Worm (Caenorhabditis elegans) whole organism, young adult: Measurements from ENCODE around the gene F16H6.3.

Experiments used
- B0019.2 ChIP-seq: fragments of 200-800 bp; sonication (Bioruptor generic); conservative IDR thresholded peaks from 2 replicates; pipeline ENCODE4 v1.3.6; 2022; ENCODE audit warnings: missing genetic modification reagents, missing genetic modification characterization, missing compliant biosample characterization
- C17E4.6 ChIP-seq: fragments of 200-800 bp; sonication (Bioruptor generic); IDR thresholded peaks from 2 replicates; pipeline ENCODE4 v1.3.6; 2022; ENCODE audit warnings: missing genetic modification reagents, missing genetic modification characterization, missing compliant biosample characterization
- F10E7.11 ChIP-seq: sonication (generic microtip); optimal IDR thresholded peaks from 2 replicates; lab custom pipeline; 2017; ENCODE audit warnings: mild to moderate bottlenecking, missing genetic modification characterization, moderate library complexity, missing compliant biosample characterization
- F22D6.2 ChIP-seq: sonication (generic microtip); optimal IDR thresholded peaks from 2 replicates; lab custom pipeline; 2016; ENCODE audit warnings: mild to moderate bottlenecking, missing genetic modification characterization, missing compliant biosample characterization
- F33H1.4 ChIP-seq: fragments of 200-800 bp; sonication (Bioruptor generic); IDR thresholded peaks from 2 replicates; pipeline ENCODE4 v1.3.6; 2022; ENCODE audit warnings: missing genetic modification reagents, missing genetic modification characterization, missing compliant biosample characterization
- F37B4.10 ChIP-seq: fragments of 200-800 bp; sonication (Bioruptor generic); IDR thresholded peaks from 2 replicates; pipeline ENCODE4 v1.3.6; 2022; ENCODE audit warnings: missing genetic modification characterization, missing compliant biosample characterization
- K12H6.12 ChIP-seq: fragments of 200-800 bp; sonication (Bioruptor generic); optimal IDR thresholded peaks from 2 replicates; lab custom pipeline; 2018; ENCODE audit warnings: mild to moderate bottlenecking, missing genetic modification characterization, missing compliant biosample characterization
- T07F8.4 ChIP-seq: sonication (generic microtip); optimal IDR thresholded peaks from 2 replicates; lab custom pipeline; 2016; ENCODE audit warnings: mild to moderate bottlenecking, missing genetic modification characterization, moderate library complexity, missing compliant biosample characterization
- Y53F4B.3 ChIP-seq: fragments of 200-800 bp; sonication (Bioruptor generic); IDR thresholded peaks from 2 replicates; pipeline ENCODE4 v1.3.6; 2022; ENCODE audit warnings: missing genetic modification reagents, missing genetic modification characterization, missing compliant biosample characterization
- Y67H2A.10 ChIP-seq: fragments of 200-800 bp; sonication (Bioruptor generic); conservative IDR thresholded peaks from 2 replicates; pipeline ENCODE4 v1.3.6; 2022; ENCODE audit warnings: missing genetic modification reagents, missing genetic modification characterization, missing compliant biosample characterization
- attf-3 ChIP-seq: fragments of 200-800 bp; sonication (Bioruptor generic); conservative IDR thresholded peaks from 2 replicates; pipeline ENCODE4 v1.3.6; 2022; ENCODE audit warnings: missing genetic modification reagents, missing genetic modification characterization, missing compliant biosample characterization
- ceh-79 ChIP-seq: sonication (generic microtip); optimal IDR thresholded peaks from 2 replicates; lab custom pipeline; 2017; ENCODE audit warnings: mild to moderate bottlenecking, missing genetic modification characterization, missing compliant biosample characterization
- efl-1 ChIP-seq: fragments of 150-350 bp; optimal IDR thresholded peaks from 2 replicates; lab custom pipeline; 2014; ENCODE audit warnings: missing biosample characterization, missing genetic modification reagents, missing genetic modification characterization
- egl-18 ChIP-seq: fragments of 200-800 bp; sonication (Bioruptor generic); IDR thresholded peaks from 2 replicates; pipeline ENCODE4 v1.3.6; 2022; ENCODE audit warnings: missing genetic modification reagents, missing genetic modification characterization, missing compliant biosample characterization
- ets-4 ChIP-seq: fragments of 200-800 bp; sonication (Bioruptor generic); optimal IDR thresholded peaks from 2 replicates; lab custom pipeline; 2018; ENCODE audit warnings: mild to moderate bottlenecking, missing genetic modification characterization, missing compliant biosample characterization
- fkh-3 ChIP-seq: sonication (generic microtip); optimal IDR thresholded peaks from 2 replicates; lab custom pipeline; 2016; ENCODE audit warnings: mild to moderate bottlenecking, missing genetic modification characterization, missing compliant biosample characterization
- gei-17 ChIP-seq: fragments of 200-800 bp; sonication (Bioruptor generic); optimal IDR thresholded peaks from 2 replicates; lab custom pipeline; 2018; ENCODE audit warnings: mild to moderate bottlenecking, missing genetic modification characterization, missing compliant biosample characterization
- hlh-12 ChIP-seq: sonication (generic microtip); optimal IDR thresholded peaks from 2 replicates; lab custom pipeline; 2016; ENCODE audit warnings: missing genetic modification characterization, missing compliant biosample characterization
- hmg-1.2 ChIP-seq: fragments of 200-800 bp; sonication (Bioruptor generic); IDR thresholded peaks from 2 replicates; pipeline ENCODE4 v1.3.6; 2022; ENCODE audit warnings: missing genetic modification reagents, missing genetic modification characterization, missing compliant biosample characterization
- hmg-20 ChIP-seq: fragments of 200-800 bp; sonication (Bioruptor generic); IDR thresholded peaks from 2 replicates; pipeline ENCODE4 v1.3.6; 2022; ENCODE audit warnings: missing genetic modification reagents, missing genetic modification characterization, missing compliant biosample characterization
- hrde-1 ChIP-seq: sonication (generic microtip); optimal IDR thresholded peaks from 2 replicates; lab custom pipeline; 2016; ENCODE audit warnings: missing genetic modification characterization, mild to moderate bottlenecking, missing compliant biosample characterization, moderate library complexity, missing genotype, missing genetic modification reagents, borderline replicate concordance
- let-607 ChIP-seq, 2 experiments: fragments of 200-800 bp in 1 of 2; sonication (Bioruptor generic) in 1 of 2; sonication (generic microtip) in 1 of 2; optimal IDR thresholded peaks; 2 replicates each; lab custom pipeline; 2016 to 2018; ENCODE audit warnings: mild to moderate bottlenecking in 2 of 2, missing compliant biosample characterization in 2 of 2, missing genetic modification characterization in 2 of 2, moderate library complexity in 2 of 2, missing genotype in 1 of 2
- lin-40 ChIP-seq: sonication (generic microtip); optimal IDR thresholded peaks from 2 replicates; lab custom pipeline; 2016; ENCODE audit warnings: missing genetic modification characterization, mild to moderate bottlenecking, missing compliant biosample characterization, missing genotype, missing genetic modification reagents
- lin-54 ChIP-seq: fragments of 200-800 bp; sonication (Bioruptor generic); optimal IDR thresholded peaks from 2 replicates; lab custom pipeline; 2018; ENCODE audit warnings: mild to moderate bottlenecking, missing genetic modification characterization, missing compliant biosample characterization
- lsl-1 ChIP-seq: fragments of 200-800 bp; sonication (Bioruptor generic); optimal IDR thresholded peaks from 2 replicates; lab custom pipeline; 2018; ENCODE audit warnings: mild to moderate bottlenecking, missing genetic modification characterization, moderate library complexity, missing compliant biosample characterization
- madf-3 ChIP-seq: fragments of 200-800 bp; sonication (Bioruptor generic); IDR thresholded peaks from 2 replicates; pipeline ENCODE4 v1.3.6; 2022; ENCODE audit warnings: missing genetic modification reagents, missing genetic modification characterization, missing compliant biosample characterization
- madf-6 ChIP-seq: fragments of 200-800 bp; sonication (Bioruptor generic); IDR thresholded peaks from 2 replicates; pipeline ENCODE4 v1.3.6; 2022; ENCODE audit warnings: missing genetic modification reagents, missing genetic modification characterization, missing compliant biosample characterization
- mes-4 ChIP-seq: sonication (generic microtip); optimal IDR thresholded peaks from 2 replicates; lab custom pipeline; 2016; ENCODE audit warnings: missing genotype, missing genetic modification characterization, missing compliant biosample characterization
- mxl-1 ChIP-seq: sonication (generic microtip); optimal IDR thresholded peaks from 2 replicates; lab custom pipeline; 2016; ENCODE audit warnings: missing genetic modification characterization, missing compliant biosample characterization
- nhr-90 ChIP-seq: sonication (generic microtip); optimal IDR thresholded peaks from 2 replicates; lab custom pipeline; 2016; ENCODE audit warnings: missing genotype, mild to moderate bottlenecking, missing genetic modification characterization, missing compliant biosample characterization
- snpc-4 ChIP-seq, 5 experiments: fragments of 150-350 bp in 1 of 5; sonication (generic microtip) in 4 of 5; optimal IDR thresholded peaks; 2 replicates each; lab custom pipeline; 2014 to 2018; ENCODE audit warnings: missing genetic modification characterization in 5 of 5, missing biosample characterization in 3 of 5, antibody characterized with exemption in 2 of 5, mild to moderate bottlenecking in 2 of 5, missing compliant biosample characterization in 2 of 5, missing genotype in 2 of 5, moderate library complexity in 2 of 5, missing genetic modification reagents in 1 of 5
- tbx-9 ChIP-seq: sonication (generic microtip); optimal IDR thresholded peaks from 2 replicates; lab custom pipeline; 2016; ENCODE audit warnings: borderline replicate concordance, missing genetic modification characterization, inconsistent platforms, missing compliant biosample characterization
- zfh-2 ChIP-seq: fragments of 200-800 bp; sonication (Bioruptor generic); conservative IDR thresholded peaks from 2 replicates; pipeline ENCODE4 v1.3.6; 2022; ENCODE audit warnings: missing genetic modification reagents, missing genetic modification characterization, missing compliant biosample characterization
- ztf-22 ChIP-seq: fragments of 200-800 bp; sonication (Bioruptor generic); optimal IDR thresholded peaks from 2 replicates; lab custom pipeline; 2018; ENCODE audit warnings: mild to moderate bottlenecking, missing genetic modification characterization, moderate library complexity, missing compliant biosample characterization
- ztf-25 ChIP-seq: fragments of 200-800 bp; sonication (Bioruptor generic); IDR thresholded peaks from 2 replicates; pipeline ENCODE4 v1.3.6; 2022; ENCODE audit warnings: missing genetic modification reagents, missing genetic modification characterization, missing compliant biosample characterization
- ztf-26 ChIP-seq: sonication (generic microtip); optimal IDR thresholded peaks from 2 replicates; lab custom pipeline; 2017; ENCODE audit warnings: missing genetic modification characterization, missing compliant biosample characterization
- ztf-3 ChIP-seq: fragments of 200-800 bp; sonication (Bioruptor generic); optimal IDR thresholded peaks from 2 replicates; lab custom pipeline; 2018; ENCODE audit warnings: mild to moderate bottlenecking, missing genetic modification characterization, missing compliant biosample characterization
- ztf-6 ChIP-seq: fragments of 200-800 bp; sonication (Bioruptor generic); IDR thresholded peaks from 2 replicates; pipeline ENCODE4 v1.3.6; 2022; ENCODE audit warnings: missing genetic modification reagents, missing genetic modification characterization, missing compliant biosample characterization

The F16H6.3 gene

DNA sequence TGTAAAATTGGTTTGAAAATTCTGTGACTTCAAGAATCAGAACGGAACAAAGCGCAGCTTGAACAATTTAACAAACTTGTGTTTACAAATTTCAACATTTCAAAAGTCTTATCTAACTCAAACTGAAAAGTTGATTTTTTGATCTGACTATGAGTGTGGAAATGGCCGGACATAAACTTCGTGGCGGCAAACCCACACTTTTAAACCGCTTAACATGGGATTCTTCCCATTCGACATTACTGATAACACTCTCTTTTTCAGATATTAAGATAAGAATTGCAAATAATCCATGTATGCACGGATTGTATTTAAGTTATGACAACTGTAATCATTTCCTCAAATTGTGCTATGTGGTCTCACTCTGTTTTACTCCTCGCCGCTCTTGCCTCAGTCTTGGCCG, 4.0 kb upstream of the F16H6.3 start, which contains the start of gene clec-42:
Gene clec-42 (plus strand): TSS at position 285 of the 400 bp plus-strand sequence.
- TF ChIP-seq ztf-25 (GFP tag; lab: Robert Waterston, UW) = no peak
- TF ChIP-seq ztf-22 (GFP tag; lab: Kevin White, UChicago) = no peak
- no peak for TF ChIP-seq ceh-79 (tag; lab: Kevin White, UChicago)
- no peak for TF ChIP-seq T07F8.4
- no peak for TF ChIP-seq lsl-1
- TF ChIP-seq hmg-20 (GFP tag; lab: Robert Waterston, UW) = no peak
- TF ChIP-seq C17E4.6 (GFP tag; lab: Robert Waterston, UW) = no peak
- no peak for TF ChIP-seq ztf-3 (GFP tag; lab: Kevin White, UChicago)
- TF ChIP-seq Y53F4B.3 (GFP tag; lab: Robert Waterston, UW) = no peak
- TF ChIP-seq F37B4.10 (GFP tag; lab: Robert Waterston, UW) = no peak
- no peak for TF ChIP-seq egl-18 (GFP tag; lab: Robert Waterston, UW)
- TF ChIP-seq hlh-12 (tag; lab: Kevin White, UChicago) = no peak
- TF ChIP-seq F22D6.2 (tag; lab: Kevin White, UChicago) = no peak
- TF ChIP-seq, all 124 proteins: peak for 0

DNA sequence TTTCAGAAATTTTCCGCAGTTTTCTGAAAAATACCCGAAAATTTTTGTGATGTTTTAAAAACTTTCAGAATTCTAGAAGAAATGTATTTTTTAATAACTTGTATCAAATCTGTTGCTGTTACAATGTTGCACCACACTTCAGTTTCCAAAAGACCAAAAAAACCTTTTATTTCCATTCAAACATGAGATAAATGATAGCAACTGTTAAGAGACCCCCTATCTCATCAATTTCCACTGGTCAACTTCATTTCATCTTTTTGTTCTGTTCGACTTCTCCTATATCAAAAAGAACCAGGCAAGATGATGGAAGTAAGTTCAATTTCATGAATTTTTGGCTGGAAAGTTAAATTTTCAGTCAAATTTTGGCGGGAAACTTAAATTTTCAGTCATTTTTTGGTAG, 3.3 kb downstream of the F16H6.3 start, which contains the start of gene F16H6.4:
Gene F16H6.4 (plus strand): TSS at position 301 of the 400 bp plus-strand sequence.
- TF ChIP-seq nhr-90 (tag; lab: Kevin White, UChicago) = no peak
- TF ChIP-seq fkh-3 (tag; lab: Kevin White, UChicago) = no peak
- TF ChIP-seq lin-54 = no peak
- no peak for TF ChIP-seq K12H6.12 (tag; lab: Kevin White, UChicago)
- no peak for TF ChIP-seq hmg-1.2 (GFP tag; lab: Robert Waterston, UW)
- TF ChIP-seq ets-4 (GFP tag; lab: Kevin White, UChicago) = no peak
- no peak for TF ChIP-seq zfh-2 (GFP tag; lab: Robert Waterston, UW)
- no peak for TF ChIP-seq efl-1 (GFP tag; lab: Kevin White, UChicago)
- no peak for TF ChIP-seq madf-3 (GFP tag; lab: Robert Waterston, UW)
- no peak for TF ChIP-seq F33H1.4 (GFP tag; lab: Robert Waterston, UW)
- TF ChIP-seq ztf-26 (tag; lab: Kevin White, UChicago) = no peak

- TF ChIP-seq attf-3 (GFP tag; lab: Robert Waterston, UW) (no peak), mes-4 (tag; lab: Kevin White, UChicago) (no peak), ztf-6 (GFP tag; lab: Robert Waterston, UW) (no peak), tbx-9 (tag; lab: Kevin White, UChicago) (no peak), mxl-1 (no peak), Y67H2A.10 (GFP tag; lab: Robert Waterston, UW) (no peak), C17E4.6 (GFP tag; lab: Robert Waterston, UW) (no peak), hmg-1.2 (GFP tag; lab: Robert Waterston, UW) (no peak), snpc-4 (GFP tag; optimal IDR thresholded peaks at IDR 0.05; lab: Kevin White, UChicago) (no peak), snpc-4 (tag; optimal IDR thresholded peaks at IDR 0.05; lab: Kevin White, UChicago) (no peak), hrde-1 (tag; lab: Kevin White, UChicago) (no peak), fkh-3 (tag; lab: Kevin White, UChicago) (no peak), B0019.2 (no peak), madf-6 (GFP tag; lab: Robert Waterston, UW) (no peak), lin-40 (tag; lab: Kevin White, UChicago) (no peak), F10E7.11 (no peak), let-607 (tag; optimal IDR thresholded peaks at IDR 0.05; lab: Kevin White, UChicago) (no peak), gei-17 (GFP tag; lab: Kevin White, UChicago) (no peak)
Observed at ce11 chrV:18209071-18209470, 14.0 kb downstream of the F16H6.3 start, which contains the start of gene F16H6.7. TSS of gene F16H6.7 (minus strand) at chrV:18209171.
